Fruit fly (Drosophila melanogaster) whole organism, embryonic: ENCODE results near the gene CG6912.

ENCODE experiments used
- Atf-2 ChIP-seq: fragments of 200-800 bp; sonication (Bioruptor generic); optimal IDR thresholded peaks from 2 replicates; lab custom pipeline; 2016; ENCODE audit warnings: missing biosample characterization, missing genetic modification characterization
- CG10431 ChIP-seq: fragments of 200-800 bp; sonication (Bioruptor generic); optimal IDR thresholded peaks from 3 replicates; lab custom pipeline; 2018; ENCODE audit warnings: missing biosample characterization, mild to moderate bottlenecking, missing genetic modification characterization
- CG10959 ChIP-seq: fragments of 200-800 bp; sonication (Bioruptor generic); IDR thresholded peaks from 2 replicates; pipeline ENCODE4 v1.3.6; 2022; ENCODE audit warnings: missing biosample characterization, missing genetic modification characterization
- CG12391 ChIP-seq: fragments of 200-800 bp; sonication (Bioruptor generic); optimal IDR thresholded peaks from 3 replicates; lab custom pipeline; 2018; ENCODE audit warnings: missing biosample characterization, mild to moderate bottlenecking, missing genetic modification characterization, moderate library complexity
- CG12659 ChIP-seq: fragments of 200-800 bp; sonication (Bioruptor generic); optimal IDR thresholded peaks from 3 replicates; lab custom pipeline; 2017; ENCODE audit warnings: mild to moderate bottlenecking, missing biosample characterization, missing genetic modification reagents, missing genetic modification characterization
- CG15601 ChIP-seq: fragments of 200-800 bp; sonication (Bioruptor generic); optimal IDR thresholded peaks from 3 replicates; lab custom pipeline; 2019; ENCODE audit warnings: missing biosample characterization, mild to moderate bottlenecking, missing genetic modification characterization, moderate library complexity
- CG17328 ChIP-seq: fragments of 200-800 bp; sonication (Bioruptor generic); IDR thresholded peaks from 2 replicates; pipeline ENCODE4 v1.3.6; 2022; ENCODE audit warnings: missing biosample characterization, missing genetic modification characterization
- CG17359 ChIP-seq: fragments of 200-800 bp; sonication (Bioruptor generic); optimal IDR thresholded peaks from 3 replicates; lab custom pipeline; 2018; ENCODE audit warnings: missing biosample characterization, mild to moderate bottlenecking, missing genetic modification characterization, moderate library complexity
- CG18599 ChIP-seq: fragments of 200-800 bp; sonication (Bioruptor generic); optimal IDR thresholded peaks from 3 replicates; lab custom pipeline; 2017; ENCODE audit warnings: missing biosample characterization, missing genetic modification characterization, mild to moderate bottlenecking, moderate library complexity, missing genetic modification reagents
- CG2202 ChIP-seq: fragments of 200-800 bp; sonication (Bioruptor generic); optimal IDR thresholded peaks from 2 replicates; lab custom pipeline; 2018; ENCODE audit warnings: missing biosample characterization, mild to moderate bottlenecking, missing genetic modification characterization
- CG30431 ChIP-seq: fragments of 200-800 bp; sonication (Bioruptor generic); optimal IDR thresholded peaks from 2 replicates; lab custom pipeline; 2017; ENCODE audit warnings: missing biosample characterization, missing genetic modification characterization
- CG31224 ChIP-seq: fragments of 200-800 bp; sonication (Bioruptor generic); IDR thresholded peaks from 2 replicates; pipeline ENCODE4 v1.3.6; 2022; ENCODE audit warnings: missing biosample characterization, missing genetic modification characterization
- CG34224 ChIP-seq: fragments of 200-800 bp; sonication (Bioruptor generic); IDR thresholded peaks from 3 replicates; pipeline ENCODE4 v1.3.6; 2022; ENCODE audit warnings: missing biosample characterization, missing genetic modification characterization; ENCODE audit not compliant: partially characterized antibody
- CG6175 ChIP-seq: fragments of 200-800 bp; sonication (Bioruptor generic); IDR thresholded peaks from 3 replicates; pipeline ENCODE4 v1.3.6; 2022; ENCODE audit warnings: missing biosample characterization, missing genetic modification characterization
- CG6854 ChIP-seq: fragments of 200-800 bp; sonication (Bioruptor generic); optimal IDR thresholded peaks from 3 replicates; lab custom pipeline; 2017; ENCODE audit warnings: missing biosample characterization, mild to moderate bottlenecking, missing genetic modification characterization
- CG8089 ChIP-seq: fragments of 200-800 bp; sonication (Bioruptor generic); optimal IDR thresholded peaks from 3 replicates; lab custom pipeline; 2016; ENCODE audit warnings: missing biosample characterization, missing genetic modification characterization
- CG8359 ChIP-seq: fragments of 200-800 bp; sonication (Bioruptor generic); optimal IDR thresholded peaks from 2 replicates; lab custom pipeline; 2017; ENCODE audit warnings: missing biosample characterization, mild to moderate bottlenecking, missing genetic modification characterization, borderline replicate concordance
- CG9817 ChIP-seq: fragments of 200-800 bp; sonication (Bioruptor generic); optimal IDR thresholded peaks from 2 replicates; lab custom pipeline; 2018; ENCODE audit warnings: missing biosample characterization, mild to moderate bottlenecking, missing genetic modification characterization, moderate library complexity
- CrebB ChIP-seq: fragments of 200-800 bp; sonication (Bioruptor generic); optimal IDR thresholded peaks from 3 replicates; lab custom pipeline; 2018; ENCODE audit warnings: missing biosample characterization, mild to moderate bottlenecking, missing genetic modification characterization
- Dad ChIP-seq: fragments of 200-800 bp; sonication (Bioruptor generic); optimal IDR thresholded peaks from 3 replicates; lab custom pipeline; 2016; ENCODE audit warnings: missing biosample characterization, missing genetic modification characterization
- Dll ChIP-seq: fragments of 200-800 bp; sonication (Bioruptor generic); IDR thresholded peaks from 4 replicates; pipeline ENCODE4 v1.3.6; 2022; ENCODE audit warnings: missing biosample characterization, missing genetic modification characterization; ENCODE audit not compliant: partially characterized antibody
- Drgx ChIP-seq: fragments of 200-800 bp; sonication (Bioruptor generic); IDR thresholded peaks from 2 replicates; pipeline ENCODE4 v1.3.6; 2022; ENCODE audit warnings: missing biosample characterization, missing genetic modification characterization
- Ets65A ChIP-seq: fragments of 200-800 bp; sonication (Bioruptor generic); peaks from one replicate; lab custom pipeline; 2016; ENCODE audit warnings: missing biosample characterization, missing genetic modification characterization
- Gug ChIP-seq: fragments of 200-800 bp; sonication (Bioruptor generic); IDR thresholded peaks from 4 replicates; pipeline ENCODE4 v1.3.6; 2022; ENCODE audit warnings: missing biosample characterization, missing genetic modification characterization
- Hmr ChIP-seq: fragments of 200-800 bp; sonication (Bioruptor generic); optimal IDR thresholded peaks from 3 replicates; lab custom pipeline; 2017; ENCODE audit warnings: mild to moderate bottlenecking, missing biosample characterization, missing genetic modification reagents, missing genetic modification characterization
- Hr51 ChIP-seq, 2 experiments: fragments of 200-800 bp; sonication (Bioruptor generic); optimal IDR thresholded peaks; 2 replicates in 1 of 2; 3 replicates in 1 of 2; lab custom pipeline; 2016 to 2018; ENCODE audit warnings: missing biosample characterization in 2 of 2, missing genetic modification characterization in 2 of 2, mild to moderate bottlenecking in 1 of 2, moderate library complexity in 1 of 2
- Lpt ChIP-seq: fragments of >200 bp; optimal IDR thresholded peaks from 2 replicates; lab custom pipeline; 2018; ENCODE audit warnings: missing biosample characterization, missing genetic modification characterization
- Side ChIP-seq: fragments of 200-800 bp; sonication (Bioruptor generic); optimal IDR thresholded peaks from 2 replicates; lab custom pipeline; 2016; ENCODE audit warnings: missing biosample characterization, missing genetic modification characterization
- bowl ChIP-seq: fragments of 200-800 bp; sonication (Bioruptor generic); IDR thresholded peaks from 2 replicates; pipeline ENCODE4 v1.3.6; 2022; ENCODE audit warnings: missing biosample characterization, missing genetic modification characterization
- caup ChIP-seq: fragments of 200-800 bp; sonication (Bioruptor generic); optimal IDR thresholded peaks from 3 replicates; lab custom pipeline; 2017; ENCODE audit warnings: missing biosample characterization, mild to moderate bottlenecking, missing genetic modification characterization, moderate library complexity; ENCODE audit not compliant: severe bottlenecking
- ci ChIP-seq: fragments of 200-800 bp; sonication (Bioruptor generic); IDR thresholded peaks from 3 replicates; pipeline ENCODE4 v1.3.6; 2022; ENCODE audit warnings: missing biosample characterization, missing genetic modification characterization
- cwo ChIP-seq: fragments of 200-800 bp; sonication (Bioruptor generic); optimal IDR thresholded peaks from 3 replicates; lab custom pipeline; 2017; ENCODE audit warnings: missing biosample characterization, missing genetic modification characterization, mild to moderate bottlenecking, moderate library complexity, missing genetic modification reagents
- danr ChIP-seq: fragments of 200-800 bp; sonication (Bioruptor generic); IDR thresholded peaks from 2 replicates; pipeline ENCODE4 v1.3.6; 2022; ENCODE audit warnings: missing biosample characterization, missing genetic modification characterization
- dmrt11E ChIP-seq: fragments of 200-800 bp; sonication (Bioruptor generic); optimal IDR thresholded peaks from 3 replicates; lab custom pipeline; 2018; ENCODE audit warnings: missing biosample characterization, mild to moderate bottlenecking, missing genetic modification characterization, moderate library complexity
- fd96Cb ChIP-seq: fragments of 200-800 bp; sonication (Bioruptor generic); optimal IDR thresholded peaks from 2 replicates; lab custom pipeline; 2018; ENCODE audit warnings: missing biosample characterization, mild to moderate bottlenecking, missing genetic modification characterization, moderate library complexity
- jumu ChIP-seq: fragments of 200-800 bp; sonication (Bioruptor generic); optimal IDR thresholded peaks from 3 replicates; lab custom pipeline; 2016; ENCODE audit warnings: missing biosample characterization, missing genetic modification characterization
- kah ChIP-seq: fragments of 200-800 bp; sonication (Bioruptor generic); optimal IDR thresholded peaks from 2 replicates; lab custom pipeline; 2018; ENCODE audit warnings: missing biosample characterization, mild to moderate bottlenecking, missing genetic modification characterization
- kni ChIP-seq: fragments of 200-800 bp; sonication (Bioruptor generic); optimal IDR thresholded peaks from 3 replicates; lab custom pipeline; 2017; ENCODE audit warnings: mild to moderate bottlenecking, missing biosample characterization, missing genetic modification reagents, missing genetic modification characterization
- lbe ChIP-seq: fragments of 200-800 bp; sonication (Bioruptor generic); optimal IDR thresholded peaks from 2 replicates; lab custom pipeline; 2016; ENCODE audit warnings: missing biosample characterization, mild to moderate bottlenecking, missing genetic modification characterization
- lmd ChIP-seq: fragments of 200-800 bp; sonication (Bioruptor generic); IDR thresholded peaks from 2 replicates; pipeline ENCODE4 v1.3.6; 2022; ENCODE audit warnings: missing biosample characterization, missing genetic modification characterization
- nom ChIP-seq: fragments of 200-800 bp; sonication (Bioruptor generic); optimal IDR thresholded peaks from 2 replicates; lab custom pipeline; 2017; ENCODE audit warnings: missing biosample characterization, missing genetic modification characterization, mild to moderate bottlenecking, moderate library complexity, missing genetic modification reagents
- oc ChIP-seq: fragments of 200-800 bp; sonication (Bioruptor generic); optimal IDR thresholded peaks from 2 replicates; lab custom pipeline; 2018; ENCODE audit warnings: missing biosample characterization, mild to moderate bottlenecking, missing genetic modification characterization, moderate library complexity
- org-1 ChIP-seq: fragments of 200-800 bp; sonication (Bioruptor generic); optimal IDR thresholded peaks from 2 replicates; lab custom pipeline; 2017; ENCODE audit warnings: missing biosample characterization, missing genetic modification characterization
- p53 ChIP-seq: fragments of 200-800 bp; sonication (Bioruptor generic); optimal IDR thresholded peaks from 2 replicates; lab custom pipeline; 2016; ENCODE audit warnings: missing biosample characterization, missing genetic modification characterization
- sens ChIP-seq: fragments of 200-800 bp; sonication (Bioruptor generic); peaks from one replicate; lab custom pipeline; 2016; ENCODE audit warnings: missing biosample characterization, missing genetic modification characterization
- so ChIP-seq: fragments of 200-800 bp; sonication (Bioruptor generic); IDR thresholded peaks from 3 replicates; pipeline ENCODE4 v1.3.6; 2022; ENCODE audit warnings: missing biosample characterization, missing genetic modification characterization
- stwl ChIP-seq: fragments of 200-800 bp; sonication (Bioruptor generic); optimal IDR thresholded peaks from 3 replicates; lab custom pipeline; 2018; ENCODE audit warnings: missing biosample characterization, mild to moderate bottlenecking, missing genetic modification characterization, moderate library complexity
- tgo ChIP-seq: fragments of 200-800 bp; sonication (Bioruptor generic); IDR thresholded peaks from 3 replicates; pipeline ENCODE4 v1.3.6; 2022; ENCODE audit warnings: missing biosample characterization, missing genetic modification characterization
- tin ChIP-seq: fragments of 200-800 bp; sonication (Bioruptor generic); optimal IDR thresholded peaks from 3 replicates; lab custom pipeline; 2016; ENCODE audit warnings: missing biosample characterization, missing genetic modification characterization

Gene CG6912

DNA sequence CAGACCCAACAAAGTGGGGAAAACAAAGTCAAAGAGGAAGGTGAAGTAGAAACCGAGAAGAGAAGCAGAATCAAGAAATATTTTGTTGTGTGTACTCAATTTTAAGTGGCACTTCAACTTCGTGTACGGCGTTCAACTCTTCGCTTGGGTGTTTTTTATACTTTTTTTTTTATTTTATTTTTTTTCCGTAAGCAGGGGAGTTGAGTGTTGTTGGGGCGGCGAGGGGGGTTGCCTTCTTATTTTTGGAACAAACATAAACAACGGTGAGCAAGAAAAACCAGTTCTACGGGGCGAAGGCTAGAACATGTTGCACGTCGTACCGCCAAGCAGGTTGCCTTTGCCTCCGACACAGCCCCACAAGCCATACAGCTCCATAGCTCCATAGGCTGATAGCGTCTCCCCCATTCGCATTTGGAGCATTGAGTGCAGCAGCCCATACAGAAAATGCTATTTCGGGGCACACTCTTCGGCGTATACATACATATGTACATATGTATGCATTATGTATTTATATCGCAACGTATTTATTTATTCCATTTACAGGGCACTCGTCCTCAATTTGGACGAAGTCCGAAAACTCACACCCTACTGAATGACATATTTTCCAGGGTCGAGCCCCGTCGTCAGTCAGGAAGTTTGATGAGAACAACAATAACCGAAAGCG lies 45.0 kb downstream of the CG6912 start (continued):
- TF ChIP-seq CG10431 (GFP tag; lab: Kevin White, UChicago), result peak; percentile 1
- TF ChIP-seq kah (GFP tag; lab: Kevin White, UChicago), result peak; percentile 59
- TF ChIP-seq CG17328 (GFP tag; lab: Robert Waterston, UW), result peak; percentile 25; the same call in 1 of the 2 replicates
- peak; percentile 44; the same call in 2 of the 3 replicates for TF ChIP-seq ci (GFP tag; lab: Robert Waterston, UW)
- peak; percentile 8 for TF ChIP-seq CG18599
- TF ChIP-seq kni (GFP tag; lab: Kevin White, UChicago), result peak; percentile 80
- peak; percentile 52 for TF ChIP-seq CG17359
- peak; percentile 34 for TF ChIP-seq sens (GFP tag; lab: Kevin White, UChicago)
- peak; percentile 5 for TF ChIP-seq Hmr
- TF ChIP-seq Side, result no peak
- TF ChIP-seq CrebB, result no peak
- TF ChIP-seq CG6175 (GFP tag; lab: Robert Waterston, UW), result peak; percentile 78; the same call in 2 of the 3 replicates
- TF ChIP-seq, all 482 proteins: peak for 43

DNA sequence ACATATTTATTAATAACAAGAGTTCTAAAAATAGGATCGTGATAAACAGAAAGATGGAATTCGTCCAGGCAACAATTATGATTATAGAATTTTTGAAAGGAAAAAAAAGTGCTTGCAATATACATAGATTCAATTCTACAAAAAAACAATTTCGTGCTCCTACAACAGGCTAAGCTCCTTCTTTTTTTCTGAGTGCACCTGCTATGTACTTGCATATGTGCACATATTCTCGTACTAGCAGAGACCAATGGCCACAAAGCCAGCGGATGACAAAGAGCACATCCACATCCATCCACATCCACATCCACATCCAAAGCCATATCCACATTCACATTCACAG lies 46.9 kb downstream of the CG6912 start:
- TF ChIP-seq lbe, result peak; percentile 8
- no peak for TF ChIP-seq Gug
- no peak for TF ChIP-seq jumu (GFP tag; lab: Kevin White, UChicago)
- TF ChIP-seq caup (GFP tag; lab: Kevin White, UChicago), result no peak
- no peak for TF ChIP-seq CG6854 (GFP tag; lab: Kevin White, UChicago)
- TF ChIP-seq CG17328 (GFP tag; lab: Robert Waterston, UW), result peak; percentile 21; the same call in 1 of the 2 replicates
- TF ChIP-seq CG12391 (tag; lab: Kevin White, UChicago), result peak; percentile 23
- peak; percentile 32 for TF ChIP-seq nom
- no peak for TF ChIP-seq CG30431 (GFP tag; lab: Kevin White, UChicago)
- TF ChIP-seq CG2202 (tag; lab: Kevin White, UChicago), result no peak
- 0 out of 2 replicates have a peak, but pooled peaks have one; percentile 1 for TF ChIP-seq bowl (GFP tag; lab: Robert Waterston, UW)
- TF ChIP-seq CG15601 (tag; lab: Kevin White, UChicago), result no peak
- TF ChIP-seq Hr51 (GFP tag; optimal IDR thresholded peaks at IDR 0.05; lab: Kevin White, UChicago), result peak in 1 of 2 experiments; percentile 7
- TF ChIP-seq CG10959 (GFP tag; lab: Robert Waterston, UW), result no peak
- peak; percentile 5 for TF ChIP-seq fd96Cb
- TF ChIP-seq CG8089 (GFP tag; lab: Kevin White, UChicago), result no peak
- TF ChIP-seq CG9817 (tag; lab: Kevin White, UChicago), result no peak
- no peak for TF ChIP-seq cwo (GFP tag; lab: Kevin White, UChicago)
- TF ChIP-seq tin (GFP tag; lab: Kevin White, UChicago), result peak; percentile 11
- no peak for TF ChIP-seq Atf-2 (GFP tag; lab: Kevin White, UChicago)
- no peak for TF ChIP-seq tgo (GFP tag; lab: Robert Waterston, UW)
- no peak for TF ChIP-seq CG8359
- TF ChIP-seq org-1 (GFP tag; lab: Kevin White, UChicago), result no peak
- no peak for TF ChIP-seq CG34224 (GFP tag; lab: Robert Waterston, UW)
- TF ChIP-seq Dll (GFP tag; lab: Robert Waterston, UW), result no peak
- peak; percentile 8 for TF ChIP-seq dmrt11E (tag; lab: Kevin White, UChicago)
- TF ChIP-seq CG12659 (GFP tag; lab: Kevin White, UChicago), result peak; percentile 0
- TF ChIP-seq danr (GFP tag; lab: Robert Waterston, UW), result no peak
- no peak for TF ChIP-seq oc
- no peak for TF ChIP-seq Lpt (GFP tag; lab: Kevin White, UChicago)
- TF ChIP-seq Ets65A, result no peak
- TF ChIP-seq lmd (GFP tag; lab: Robert Waterston, UW), result no peak
- TF ChIP-seq p53 (GFP tag; lab: Kevin White, UChicago), result no peak
- TF ChIP-seq CG31224, result no peak
- TF ChIP-seq Drgx (GFP tag; lab: Robert Waterston, UW), result peak; percentile 51
- no peak for TF ChIP-seq Dad (GFP tag; lab: Kevin White, UChicago)
- TF ChIP-seq stwl (tag; lab: Kevin White, UChicago), result no peak
- TF ChIP-seq so (GFP tag; lab: Robert Waterston, UW), result no peak
